Worm (Caenorhabditis elegans): ENCODE results near the gene K04H4.5.

DNA sequence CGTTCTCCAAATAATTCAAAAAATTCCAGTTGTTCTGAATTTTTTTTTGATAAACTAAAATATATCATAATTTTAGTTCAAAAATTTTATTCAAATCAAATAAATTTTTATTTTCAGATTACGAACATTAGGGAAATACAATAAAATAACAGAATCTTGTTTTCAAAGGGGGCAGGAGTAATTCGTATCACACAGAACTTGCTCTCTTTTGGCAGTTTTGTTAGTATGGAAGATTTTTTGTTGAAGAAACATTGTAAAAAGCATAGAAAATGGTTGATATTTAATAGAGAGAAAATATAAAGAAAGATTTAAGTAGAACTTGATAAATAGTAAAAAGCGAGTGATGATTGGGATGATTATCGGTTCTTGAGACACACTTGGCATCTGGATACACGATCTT, 22.4 kb upstream of the K04H4.5 start:
- no peak for TF ChIP-seq him-1 (tag; optimal IDR thresholded peaks at IDR 0.05)
- TF ChIP-seq W03F9.2 (tag; optimal IDR thresholded peaks at IDR 0.05) = no peak
